Worm (Caenorhabditis elegans) whole organism, L4 larva: ENCODE data around the gene C47D12.5.

ENCODE experiments used
- ZK546.5 ChIP-seq, 2 experiments: sonication (generic microtip); optimal IDR thresholded peaks; 2 replicates each; lab custom pipeline; 2017; ENCODE audit warnings: missing biosample characterization in 2 of 2, missing genetic modification characterization in 2 of 2
- dve-1 ChIP-seq: sonication (generic microtip); optimal IDR thresholded peaks from 2 replicates; lab custom pipeline; 2017; ENCODE audit warnings: antibody characterized with exemption, mild to moderate bottlenecking, missing genetic modification characterization, missing compliant biosample characterization; ENCODE audit not compliant: insufficient read depth
- hlh-30 ChIP-seq: sonication (generic microtip); optimal IDR thresholded peaks from 2 replicates; lab custom pipeline; 2017; ENCODE audit warnings: antibody characterized with exemption, mild to moderate bottlenecking, missing genetic modification characterization, missing compliant biosample characterization; ENCODE audit not compliant: insufficient read depth
- lim-7 ChIP-seq: fragments of 200-800 bp; sonication (Bioruptor generic); IDR thresholded peaks from 2 replicates; pipeline ENCODE4 v1.3.6; 2022; ENCODE audit warnings: missing genetic modification characterization, missing compliant biosample characterization
- madf-5 ChIP-seq, 2 experiments: fragments of 200-800 bp; sonication (Bioruptor generic); IDR thresholded peaks; 2 replicates each; pipeline ENCODE4 v1.3.6; 2022; ENCODE audit warnings: missing compliant biosample characterization in 2 of 2, missing genetic modification characterization in 2 of 2
- mxl-3 ChIP-seq: fragments of 200-800 bp; sonication (Bioruptor generic); optimal IDR thresholded peaks from 2 replicates; lab custom pipeline; 2018; ENCODE audit warnings: mild to moderate bottlenecking, missing genetic modification characterization, missing compliant biosample characterization
- pqm-1 ChIP-seq: sonication (generic microtip); optimal IDR thresholded peaks from 2 replicates; lab custom pipeline; 2017; ENCODE audit warnings: missing biosample characterization, missing genetic modification characterization
- snpc-4 ChIP-seq: fragments of 150-350 bp; optimal IDR thresholded peaks from 2 replicates; lab custom pipeline; 2014; ENCODE audit warnings: missing biosample characterization, missing genetic modification characterization

ce11 chrII:11688643-11689042, 3.6 kb upstream of the C47D12.5 start, which contains the start of gene kel-1:
- TF ChIP-seq madf-5 (GFP tag; IDR thresholded peaks at IDR 0.05; lab: Robert Waterston, UW) (no peak), mxl-3 (GFP tag; lab: Kevin White, UChicago) (no peak), ZK546.5 (tag; optimal IDR thresholded peaks at IDR 0.05; lab: Kevin White, UChicago) (no peak), dve-1 (tag; lab: Kevin White, UChicago) (no peak), hlh-30 (tag; lab: Kevin White, UChicago) (no peak), snpc-4 (tag; lab: Kevin White, UChicago) (no peak), pqm-1 (tag; lab: Kevin White, UChicago) (no peak), lim-7 (GFP tag; lab: Robert Waterston, UW) (no peak)
